Worm (Caenorhabditis elegans): ENCODE results near the gene srz-42.

The srz-42 gene

ce11 chrIV:14127805-14128610 lies 1.2 kb upstream of the srz-42 start, which contains the start of gene H12I19.115:
TSS of gene H12I19.115 (minus strand) at chrIV:14127855.
- TF ChIP-seq unc-62 (GFP tag; optimal IDR thresholded peaks at IDR 0.05) = no peak

ce11 chrIV:14131770-14132169 lies 2.6 kb downstream of the srz-42 start, which contains the start of gene srz-59:
TSS of gene srz-59 (plus strand) at chrIV:14132070.
- no peak for TF ChIP-seq unc-62 (GFP tag; optimal IDR thresholded peaks at IDR 0.05)

- TF ChIP-seq unc-62 (GFP tag; optimal IDR thresholded peaks at IDR 0.05) = no peak
Measured at ce11 chrIV:14133400-14133799, 4.2 kb downstream of the srz-42 start.

- TF ChIP-seq unc-62 (GFP tag; optimal IDR thresholded peaks at IDR 0.05) = no peak
Measured at ce11 chrIV:14137063-14137462, 7.9 kb downstream of the srz-42 start, which contains the start of gene srz-31. TSS of gene srz-31 (plus strand) at chrIV:14137363.

ce11 chrIV:14143042-14143441 lies 13.9 kb downstream of the srz-42 start:
- no peak for TF ChIP-seq unc-62 (GFP tag; optimal IDR thresholded peaks at IDR 0.05)

ce11 chrIV:14145594-14145993 lies 16.4 kb downstream of the srz-42 start, which contains the start of gene oac-37:
TSS of gene oac-37 (plus strand) at chrIV:14145894.
- no peak for TF ChIP-seq unc-62 (GFP tag; optimal IDR thresholded peaks at IDR 0.05)

- TF ChIP-seq unc-62 (GFP tag; optimal IDR thresholded peaks at IDR 0.05) = no peak
Measured at ce11 chrIV:14153261-14153660, 24.1 kb downstream of the srz-42 start, which contains the start of gene oac-38. TSS of gene oac-38 (minus strand) at chrIV:14153361.

- no peak for TF ChIP-seq unc-62 (GFP tag; optimal IDR thresholded peaks at IDR 0.05)
Measured at ce11 chrIV:14158086-14158485, 28.9 kb downstream of the srz-42 start, which contains the start of gene R05A10.8. TSS of gene R05A10.8 (minus strand) at chrIV:14158186.

ce11 chrIV:14162772-14163171 lies 33.6 kb downstream of the srz-42 start, which contains the start of gene R05A10.7:
TSS of gene R05A10.7 (minus strand) at chrIV:14162872.
- no peak for TF ChIP-seq unc-62 (GFP tag; optimal IDR thresholded peaks at IDR 0.05)

ce11 chrIV:14164109-14164508 lies 34.9 kb downstream of the srz-42 start:
- TF ChIP-seq unc-62 (GFP tag; optimal IDR thresholded peaks at IDR 0.05) = no peak

- TF ChIP-seq unc-62 (GFP tag; optimal IDR thresholded peaks at IDR 0.05) = no peak
Measured at ce11 chrIV:14165476-14165875, 36.3 kb downstream of the srz-42 start, which contains the start of gene R05A10.6. TSS of gene R05A10.6 (plus strand) at chrIV:14165776.

ce11 chrIV:14172181-14172580 lies 43.0 kb downstream of the srz-42 start, which contains the start of gene R05A10.4:
TSS of gene R05A10.4 (plus strand) at chrIV:14172481.
- TF ChIP-seq unc-62 (GFP tag; optimal IDR thresholded peaks at IDR 0.05) = no peak

- TF ChIP-seq unc-62 (GFP tag; optimal IDR thresholded peaks at IDR 0.05) = no peak
Measured at ce11 chrIV:14176373-14176772, 47.2 kb downstream of the srz-42 start, which contains the start of gene R05A10.3. TSS of gene R05A10.3 (minus strand) at chrIV:14176473.

ce11 chrIV:14177058-14177457 lies 47.9 kb downstream of the srz-42 start, which contains the start of gene R05A10.2:
TSS of gene R05A10.2 (plus strand) at chrIV:14177271.
- TF ChIP-seq unc-62 (GFP tag; optimal IDR thresholded peaks at IDR 0.05) = no peak

Measured in whole organism, dauer.